Worm (Caenorhabditis elegans): ENCODE data around the gene rheb-1.

Gene rheb-1

DNA sequence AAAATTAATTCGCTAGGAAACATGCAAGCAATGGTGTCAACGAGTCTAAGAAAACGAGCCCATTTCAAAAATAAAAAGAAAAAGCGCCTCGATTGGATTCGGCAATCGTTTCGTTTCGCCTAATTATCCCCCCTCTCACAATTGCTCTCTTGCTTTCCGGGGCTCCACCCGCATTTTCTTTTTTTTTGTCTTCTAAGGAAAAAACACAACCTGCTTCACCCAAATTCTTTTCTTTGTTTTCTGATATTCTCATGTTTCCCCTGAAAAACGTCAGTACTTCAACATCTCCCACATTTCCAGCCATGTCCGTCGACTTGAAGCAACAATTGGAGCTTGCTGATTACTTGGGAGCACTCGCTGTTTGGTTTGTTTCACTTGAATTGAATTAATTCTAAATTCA is 32.6 kb upstream of the rheb-1 start, which contains the start of gene nlp-36:
Gene nlp-36 (plus strand): TSS at position 301 of the 400 bp plus-strand sequence.
- TF ChIP-seq unc-3 (GFP tag; conservative IDR thresholded peaks at IDR 0.05) (no peak), unc-3 (tag; optimal IDR thresholded peaks at IDR 0.05) (no peak), ceh-24 (tag; optimal IDR thresholded peaks at IDR 0.05) (no peak), hlh-13 (GFP tag; optimal IDR thresholded peaks at IDR 0.05) (no peak), che-1 (tag; optimal IDR thresholded peaks at IDR 0.05) (no peak), dve-1 (tag; optimal IDR thresholded peaks at IDR 0.05) (no peak), ceh-19 (GFP tag; optimal IDR thresholded peaks at IDR 0.05) (no peak)

DNA sequence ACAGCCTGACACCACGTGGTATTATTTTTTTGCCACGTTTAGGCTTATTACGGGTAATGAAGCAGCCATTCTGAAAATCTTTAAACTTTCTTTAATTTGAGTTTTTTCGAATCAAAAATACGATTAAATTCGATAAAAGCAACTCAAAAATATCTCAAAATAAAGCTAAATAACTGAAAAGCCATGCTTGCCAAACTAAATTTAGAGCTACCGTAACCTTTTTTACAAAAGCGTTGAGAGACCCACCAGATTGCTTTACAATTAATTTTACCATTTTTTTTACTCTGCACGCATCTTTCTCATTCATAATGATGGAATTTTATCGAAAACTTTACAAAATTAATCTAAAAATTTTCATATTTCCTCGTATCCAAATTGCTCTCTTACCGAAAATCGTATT is 32.2 kb upstream of the rheb-1 start:
- TF ChIP-seq hlh-8 (tag; optimal IDR thresholded peaks at IDR 0.05), result no peak
- TF ChIP-seq ceh-30 (tag; optimal IDR thresholded peaks at IDR 0.05), result no peak
- no peak for TF ChIP-seq ztf-16 (tag; optimal IDR thresholded peaks at IDR 0.05)
- TF ChIP-seq ceh-31 (tag; optimal IDR thresholded peaks at IDR 0.05), result no peak
- no peak for TF ChIP-seq zip-5 (tag; optimal IDR thresholded peaks at IDR 0.05)
- TF ChIP-seq sox-2 (GFP tag; IDR thresholded peaks at IDR 0.05), result no peak
- TF ChIP-seq hlh-13 (GFP tag; optimal IDR thresholded peaks at IDR 0.05), result no peak
- TF ChIP-seq sdc-2 (tag; optimal IDR thresholded peaks at IDR 0.05), result no peak
- TF ChIP-seq F13H6.1 (tag; optimal IDR thresholded peaks at IDR 0.05), result no peak
- no peak for TF ChIP-seq ceh-22 (tag; optimal IDR thresholded peaks at IDR 0.05)
- TF ChIP-seq ets-4 (tag; optimal IDR thresholded peaks at IDR 0.05), result no peak
- TF ChIP-seq ceh-18 (tag; optimal IDR thresholded peaks at IDR 0.05), result no peak
- no peak for TF ChIP-seq pat-9 (tag; optimal IDR thresholded peaks at IDR 0.05)
- TF ChIP-seq ceh-48 (tag; optimal IDR thresholded peaks at IDR 0.05), result no peak
- TF ChIP-seq T23F11.4 (GFP tag; optimal IDR thresholded peaks at IDR 0.05), result no peak

DNA sequence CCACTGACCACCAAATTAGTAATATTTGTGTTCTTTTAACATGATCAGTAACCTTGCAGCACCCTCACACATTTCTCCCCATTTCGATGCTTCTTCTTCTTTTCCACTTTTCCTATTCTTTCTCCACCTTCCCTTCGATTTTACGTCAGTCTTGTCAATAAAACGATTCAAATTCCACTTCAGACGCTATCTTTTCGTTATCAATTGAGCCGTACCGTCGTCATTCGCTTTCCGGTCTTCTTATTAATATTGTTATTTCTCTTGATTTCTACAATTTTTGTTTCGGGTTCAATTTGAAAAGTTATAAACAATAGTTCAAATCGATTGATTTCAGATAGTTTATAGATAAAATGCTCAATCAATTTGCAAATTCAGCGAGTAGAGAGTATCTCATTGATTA is 31.6 kb upstream of the rheb-1 start:
- no peak for TF ChIP-seq mec-3 (tag; optimal IDR thresholded peaks at IDR 0.05; ENCODE audit: borderline replicate concordance)
- TF ChIP-seq elt-2 (tag; optimal IDR thresholded peaks at IDR 0.05), result peak; percentile 6
- no peak for TF ChIP-seq lin-11 (tag; optimal IDR thresholded peaks at IDR 0.05)
- TF ChIP-seq che-1 (tag; optimal IDR thresholded peaks at IDR 0.05), result no peak
- no peak for TF ChIP-seq sox-4 (tag; optimal IDR thresholded peaks at IDR 0.05)

DNA sequence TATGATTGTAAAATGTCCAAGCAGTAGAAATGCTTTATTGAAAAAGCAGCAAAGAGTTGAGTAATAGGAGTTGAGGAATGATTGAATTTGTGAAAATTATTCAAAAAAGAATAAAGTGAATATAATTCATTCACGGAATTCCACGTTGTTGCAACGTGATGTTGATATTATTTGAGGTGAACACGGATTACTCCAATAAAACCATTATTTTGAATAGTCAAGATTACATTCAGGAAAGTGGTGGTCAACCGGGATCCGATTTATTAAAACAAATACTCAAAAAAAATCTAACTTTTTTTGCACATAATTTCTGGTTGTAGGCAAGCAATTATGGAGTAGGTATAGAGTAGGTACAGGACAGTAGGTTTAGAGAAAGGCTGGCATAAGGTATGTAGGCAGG is 29.5 kb upstream of the rheb-1 start, which contains the start of gene bre-3:
Gene bre-3 (minus strand): TSS at position 101 of the 400 bp plus-strand sequence.
- TF ChIP-seq ref-2 (tag; optimal IDR thresholded peaks at IDR 0.05) (no peak), ceh-18 (tag; optimal IDR thresholded peaks at IDR 0.05) (no peak), ceh-2 (tag; optimal IDR thresholded peaks at IDR 0.05) (no peak), sox-2 (GFP tag; IDR thresholded peaks at IDR 0.05) (no peak), F13H6.1 (tag; optimal IDR thresholded peaks at IDR 0.05) (no peak), nhr-11 (tag; optimal IDR thresholded peaks at IDR 0.05) (no peak), gmeb-2 (tag; optimal IDR thresholded peaks at IDR 0.05) (no peak), pag-3 (tag; optimal IDR thresholded peaks at IDR 0.05; ENCODE audit: borderline replicate concordance) (no peak), ceh-24 (tag; optimal IDR thresholded peaks at IDR 0.05) (no peak), pha-2 (tag; optimal IDR thresholded peaks at IDR 0.05) (no peak), hlh-15 (tag; optimal IDR thresholded peaks at IDR 0.05) (no peak), ceh-34 (tag; optimal IDR thresholded peaks at IDR 0.05) (no peak), odd-2 (tag; optimal IDR thresholded peaks at IDR 0.05) (no peak), pros-1 (tag; optimal IDR thresholded peaks at IDR 0.05) (no peak), lim-6 (tag; optimal IDR thresholded peaks at IDR 0.05) (no peak), ttx-3 (tag; optimal IDR thresholded peaks at IDR 0.05) (no peak), ztf-16 (tag; optimal IDR thresholded peaks at IDR 0.05) (no peak)
